Worm (Caenorhabditis elegans): Measurements from ENCODE around the gene act-1.

act-1 gene

ce11 chrV:11059180-11059579, 21.7 kb upstream of the act-1 start, which contains the start of gene T04C12.1:
Gene T04C12.1, minus strand, starts transcription at chrV:11059269.
- TF ChIP-seq nhr-237 (tag; optimal IDR thresholded peaks at IDR 0.05) (no peak), unc-39 (tag; optimal IDR thresholded peaks at IDR 0.05) (no peak), pha-4 (tag; optimal IDR thresholded peaks at IDR 0.05) (no peak)

- TF ChIP-seq tbx-8 (GFP tag; optimal IDR thresholded peaks at IDR 0.05) = no peak
- no peak for TF ChIP-seq lsy-2 (tag; optimal IDR thresholded peaks at IDR 0.05)
- TF ChIP-seq mab-5 (tag; optimal IDR thresholded peaks at IDR 0.05) = no peak
- no peak for TF ChIP-seq ceh-39 (tag; optimal IDR thresholded peaks at IDR 0.05)
- no peak for TF ChIP-seq pha-4 (tag; optimal IDR thresholded peaks at IDR 0.05)
- no peak for TF ChIP-seq nhr-2 (tag; optimal IDR thresholded peaks at IDR 0.05)
- TF ChIP-seq nhr-12 (tag; optimal IDR thresholded peaks at IDR 0.05) = no peak
- TF ChIP-seq ham-2 (GFP tag; optimal IDR thresholded peaks at IDR 0.05) = no peak
- no peak for TF ChIP-seq lin-32 (GFP tag; optimal IDR thresholded peaks at IDR 0.05)
Observed at ce11 chrV:11060239-11060984, 20.4 kb upstream of the act-1 start, which contains the start of gene T04C12.11. Gene T04C12.11, minus strand, starts transcription at chrV:11060289.

ce11 chrV:11061887-11062286, 19.0 kb upstream of the act-1 start:
- TF ChIP-seq lin-13 (tag; optimal IDR thresholded peaks at IDR 0.05) = no peak
- TF ChIP-seq unc-62 (GFP tag; optimal IDR thresholded peaks at IDR 0.05) = no peak
- TF ChIP-seq mep-1 (tag; optimal IDR thresholded peaks at IDR 0.05) = no peak
- TF ChIP-seq mls-2 (tag; optimal IDR thresholded peaks at IDR 0.05) = no peak

- TF ChIP-seq nhr-237 (tag; optimal IDR thresholded peaks at IDR 0.05) (no peak), unc-62 (GFP tag; optimal IDR thresholded peaks at IDR 0.05) (no peak), hlh-1 (tag; optimal IDR thresholded peaks at IDR 0.05) (no peak), zip-8 (tag; optimal IDR thresholded peaks at IDR 0.05) (no peak), ceh-39 (tag; optimal IDR thresholded peaks at IDR 0.05) (no peak), ceh-83 (GFP tag; optimal IDR thresholded peaks at IDR 0.05) (no peak), nhr-28 (tag; optimal IDR thresholded peaks at IDR 0.05) (no peak), mep-1 (tag; optimal IDR thresholded peaks at IDR 0.05) (no peak), sem-2 (GFP tag; optimal IDR thresholded peaks at IDR 0.05) (no peak), sptf-1 (tag; optimal IDR thresholded peaks at IDR 0.05) (no peak), flh-1 (GFP tag; optimal IDR thresholded peaks at IDR 0.05) (no peak), lsy-2 (tag; optimal IDR thresholded peaks at IDR 0.05) (no peak), nhr-12 (tag; optimal IDR thresholded peaks at IDR 0.05) (no peak), lin-13 (tag; optimal IDR thresholded peaks at IDR 0.05) (no peak), cnd-1 (tag; optimal IDR thresholded peaks at IDR 0.05) (no peak), snpc-4 (tag; optimal IDR thresholded peaks at IDR 0.05) (no peak), unc-39 (tag; optimal IDR thresholded peaks at IDR 0.05) (no peak)
Observed at ce11 chrV:11063115-11063514, 17.7 kb upstream of the act-1 start, which contains the start of gene T04C12.9. Gene T04C12.9, minus strand, starts transcription at chrV:11063215.

ce11 chrV:11065513-11065912, 15.3 kb upstream of the act-1 start, which contains the start of gene nlp-80:
Gene nlp-80, minus strand, starts transcription at chrV:11065613.
- TF ChIP-seq ceh-43 (GFP tag; optimal IDR thresholded peaks at IDR 0.05) = no peak
- no peak for TF ChIP-seq unc-62 (GFP tag; optimal IDR thresholded peaks at IDR 0.05)
- no peak for TF ChIP-seq nhr-12 (tag; optimal IDR thresholded peaks at IDR 0.05)
- no peak for TF ChIP-seq elt-1 (tag; optimal IDR thresholded peaks at IDR 0.05; ENCODE audit: borderline replicate concordance, insufficient read depth)

- TF ChIP-seq tbx-8 (GFP tag; optimal IDR thresholded peaks at IDR 0.05) (no peak), unc-120 (tag; optimal IDR thresholded peaks at IDR 0.05; ENCODE audit: poor library complexity, severe bottlenecking) (no peak), unc-39 (tag; optimal IDR thresholded peaks at IDR 0.05) (no peak), drap-1 (GFP tag; optimal IDR thresholded peaks at IDR 0.05) (no peak), blmp-1 (tag; optimal IDR thresholded peaks at IDR 0.05) (no peak), M03D4.4 (tag; optimal IDR thresholded peaks at IDR 0.05) (no peak), nhr-76 (tag; optimal IDR thresholded peaks at IDR 0.05) (no peak), lin-32 (GFP tag; optimal IDR thresholded peaks at IDR 0.05) (no peak), elt-3 (tag; optimal IDR thresholded peaks at IDR 0.05) (no peak), mls-2 (tag; optimal IDR thresholded peaks at IDR 0.05) (no peak), unc-62 (GFP tag; optimal IDR thresholded peaks at IDR 0.05) (no peak), snpc-4 (tag; optimal IDR thresholded peaks at IDR 0.05) (no peak), mep-1 (tag; optimal IDR thresholded peaks at IDR 0.05) (no peak), sptf-1 (tag; optimal IDR thresholded peaks at IDR 0.05) (no peak), nhr-2 (tag; optimal IDR thresholded peaks at IDR 0.05) (no peak), lsy-2 (tag; optimal IDR thresholded peaks at IDR 0.05) (no peak), cnd-1 (tag; optimal IDR thresholded peaks at IDR 0.05) (no peak), ztf-11 (tag; optimal IDR thresholded peaks at IDR 0.05) (no peak)
Observed at ce11 chrV:11069277-11069676, 11.6 kb upstream of the act-1 start, which contains the start of gene T04C12.8. Gene T04C12.8, minus strand, starts transcription at chrV:11069358.
